Worm (Caenorhabditis elegans): ENCODE data around the gene twk-11.

- TF ChIP-seq ama-1 (optimal IDR thresholded peaks at IDR 0.05) (no peak), aly-1 (tag; optimal IDR thresholded peaks at IDR 0.05) (no peak), scrt-1 (GFP tag; IDR thresholded peaks at IDR 0.05) (no peak), pes-1 (GFP tag; IDR thresholded peaks at IDR 0.05) (no peak), hmg-4 (GFP tag; optimal IDR thresholded peaks at IDR 0.05) (no peak), sea-1 (GFP tag; conservative IDR thresholded peaks at IDR 0.05) (no peak), hnd-1 (tag; optimal IDR thresholded peaks at IDR 0.05) (no peak)
Measured at ce11 chrV:7007307-7007706, 29.1 kb downstream of the twk-11 start, which contains the start of gene drd-10.

Measured in whole organism, early embryonic.